Worm (Caenorhabditis elegans) whole organism, L4/young adult: ENCODE measurements around the gene ZK930.6.

Experiments used
- W03F9.2 ChIP-seq: fragments of 150-350 bp; optimal IDR thresholded peaks from 2 replicates; lab custom pipeline; 2014; ENCODE audit warnings: missing biosample characterization, missing genetic modification characterization
- dao-5 ChIP-seq: sonication (generic microtip); optimal IDR thresholded peaks from 2 replicates; lab custom pipeline; 2016; ENCODE audit warnings: missing genotype, missing genetic modification characterization, moderate library complexity, missing compliant biosample characterization
- him-1 ChIP-seq: sonication (generic microtip); optimal IDR thresholded peaks from 2 replicates; lab custom pipeline; 2016; ENCODE audit warnings: missing genotype, missing genetic modification reagents, missing genetic modification characterization, missing compliant biosample characterization

The ZK930.6 gene

ce11 chrII:11883648-11884047 lies at the start of gene ZK930.6:
Gene ZK930.6 (plus strand): TSS chrII:11883948.
- no peak for TF ChIP-seq dao-5
- TF ChIP-seq W03F9.2 (tag; lab: Kevin White, UChicago), result no peak
- TF ChIP-seq him-1 (tag; lab: Kevin White, UChicago), result no peak

DNA sequence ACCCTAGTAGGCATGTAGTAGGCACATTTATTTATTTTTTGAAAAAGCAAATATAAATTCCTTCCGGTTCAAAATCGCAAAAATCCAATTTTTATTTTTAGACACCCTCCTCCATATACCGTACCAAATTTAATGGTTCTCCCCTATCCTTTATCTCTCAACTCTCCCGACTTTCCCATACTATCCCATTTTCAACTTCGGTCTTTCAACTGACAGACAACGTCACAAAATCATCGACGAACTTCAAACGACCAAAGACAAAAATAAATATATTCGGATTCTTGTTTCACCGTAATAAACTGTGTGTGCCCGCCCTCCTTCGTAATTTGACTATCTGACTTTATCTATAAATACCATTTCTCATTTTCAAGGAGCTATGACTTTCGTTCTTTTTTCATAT lies 48.5 kb upstream of the ZK930.6 start, which contains the start of gene T27D12.6:
T27D12.6 (plus strand) TSS at position 301 of the 400 bp plus-strand sequence.
- TF ChIP-seq him-1 (tag; lab: Kevin White, UChicago) (no peak), W03F9.2 (tag; lab: Kevin White, UChicago) (no peak), dao-5 (no peak)

ce11 chrII:11836554-11837218 lies 47.1 kb upstream of the ZK930.6 start:
- TF ChIP-seq dao-5, result no peak
- no peak for TF ChIP-seq W03F9.2 (tag; lab: Kevin White, UChicago)
- TF ChIP-seq him-1 (tag; lab: Kevin White, UChicago), result no peak

DNA sequence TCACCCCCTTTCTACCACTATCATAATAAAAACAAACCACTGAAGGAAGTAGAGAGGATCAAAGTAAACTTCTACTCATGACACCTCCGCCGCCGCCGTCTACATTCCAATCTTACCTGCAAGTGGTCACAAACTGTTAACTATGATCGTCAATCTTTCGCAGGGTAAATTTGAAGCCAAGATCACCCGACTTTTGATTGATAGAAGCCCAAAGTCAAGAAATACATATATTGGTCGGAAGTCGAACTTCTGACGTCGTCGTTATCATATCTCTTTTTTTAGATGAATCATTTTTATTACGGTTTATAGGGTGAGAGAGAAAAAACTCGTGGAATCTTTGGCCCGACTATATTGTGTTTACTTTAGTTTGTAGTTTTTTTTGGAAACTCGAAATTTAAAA lies 45.4 kb upstream of the ZK930.6 start:
- no peak for TF ChIP-seq him-1 (tag; lab: Kevin White, UChicago)
- no peak for TF ChIP-seq W03F9.2 (tag; lab: Kevin White, UChicago)
- no peak for TF ChIP-seq dao-5

ce11 chrII:11839116-11839515 lies 44.6 kb upstream of the ZK930.6 start:
- no peak for TF ChIP-seq him-1 (tag; lab: Kevin White, UChicago)
- no peak for TF ChIP-seq W03F9.2 (tag; lab: Kevin White, UChicago)
- TF ChIP-seq dao-5, result no peak

DNA sequence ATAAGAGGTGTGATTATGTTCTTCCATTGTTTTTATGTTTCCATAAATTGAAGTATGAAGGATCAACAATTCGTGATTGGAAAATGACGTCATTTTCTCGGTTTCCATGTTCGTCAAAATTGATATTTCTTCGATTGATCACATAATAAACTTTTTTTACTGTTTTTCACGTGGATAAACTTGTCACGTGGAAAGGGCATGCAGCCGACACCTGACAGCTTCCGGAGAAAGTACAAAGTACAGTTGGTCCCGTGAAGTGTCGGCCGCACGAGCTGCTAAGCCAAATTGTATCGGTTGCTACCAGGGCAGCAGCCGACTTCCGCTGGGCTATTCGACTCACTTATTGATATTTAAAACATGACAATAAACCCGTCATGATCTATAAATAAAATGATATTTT lies 42.1 kb upstream of the ZK930.6 start:
- TF ChIP-seq him-1 (tag; lab: Kevin White, UChicago) (no peak), dao-5 (no peak), W03F9.2 (tag; lab: Kevin White, UChicago) (no peak)

DNA sequence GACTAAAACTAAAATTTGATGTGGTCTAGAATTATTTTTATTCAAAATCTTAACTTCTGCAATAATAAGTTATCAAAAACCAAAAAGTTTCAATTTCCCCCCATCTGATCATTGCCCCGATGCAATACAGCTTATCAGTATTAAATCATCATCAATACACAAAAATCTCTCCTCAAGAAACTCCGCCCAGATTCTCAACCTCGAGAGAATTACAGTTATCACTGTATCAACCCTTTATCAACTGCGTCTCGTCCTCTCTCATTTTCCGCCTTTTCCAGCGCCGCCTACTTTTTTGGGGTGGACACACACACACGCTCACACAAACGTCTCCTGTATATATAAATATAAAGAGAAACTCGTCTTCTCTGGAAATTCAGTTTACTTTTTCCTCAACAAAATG lies 41.4 kb upstream of the ZK930.6 start, which contains the start of gene T27D12.1:
T27D12.1 (plus strand) TSS at position 301 of the 400 bp plus-strand sequence.
- TF ChIP-seq him-1 (tag; lab: Kevin White, UChicago) (no peak), dao-5 (no peak), W03F9.2 (tag; lab: Kevin White, UChicago) (no peak)

ce11 chrII:11842766-11843165 lies 41.0 kb upstream of the ZK930.6 start:
- no peak for TF ChIP-seq him-1 (tag; lab: Kevin White, UChicago)
- no peak for TF ChIP-seq W03F9.2 (tag; lab: Kevin White, UChicago)
- TF ChIP-seq dao-5, result no peak

ce11 chrII:11843441-11843840 lies 40.3 kb upstream of the ZK930.6 start:
- TF ChIP-seq W03F9.2 (tag; lab: Kevin White, UChicago) (no peak), him-1 (tag; lab: Kevin White, UChicago) (no peak), dao-5 (no peak)

ce11 chrII:11844072-11844471 lies 39.7 kb upstream of the ZK930.6 start:
- TF ChIP-seq W03F9.2 (tag; lab: Kevin White, UChicago) (no peak), him-1 (tag; lab: Kevin White, UChicago) (no peak), dao-5 (no peak)

ce11 chrII:11844984-11845383 lies 38.8 kb upstream of the ZK930.6 start:
- TF ChIP-seq him-1 (tag; lab: Kevin White, UChicago), result no peak
- TF ChIP-seq W03F9.2 (tag; lab: Kevin White, UChicago), result no peak
- no peak for TF ChIP-seq dao-5

- no peak for TF ChIP-seq him-1 (tag; lab: Kevin White, UChicago)
- TF ChIP-seq dao-5, result no peak
- no peak for TF ChIP-seq W03F9.2 (tag; lab: Kevin White, UChicago)
Observed at ce11 chrII:11845954-11846353, 37.8 kb upstream of the ZK930.6 start.

ce11 chrII:11849572-11849971 lies 34.2 kb upstream of the ZK930.6 start:
- TF ChIP-seq him-1 (tag; lab: Kevin White, UChicago) (no peak), W03F9.2 (tag; lab: Kevin White, UChicago) (no peak), dao-5 (no peak)

DNA sequence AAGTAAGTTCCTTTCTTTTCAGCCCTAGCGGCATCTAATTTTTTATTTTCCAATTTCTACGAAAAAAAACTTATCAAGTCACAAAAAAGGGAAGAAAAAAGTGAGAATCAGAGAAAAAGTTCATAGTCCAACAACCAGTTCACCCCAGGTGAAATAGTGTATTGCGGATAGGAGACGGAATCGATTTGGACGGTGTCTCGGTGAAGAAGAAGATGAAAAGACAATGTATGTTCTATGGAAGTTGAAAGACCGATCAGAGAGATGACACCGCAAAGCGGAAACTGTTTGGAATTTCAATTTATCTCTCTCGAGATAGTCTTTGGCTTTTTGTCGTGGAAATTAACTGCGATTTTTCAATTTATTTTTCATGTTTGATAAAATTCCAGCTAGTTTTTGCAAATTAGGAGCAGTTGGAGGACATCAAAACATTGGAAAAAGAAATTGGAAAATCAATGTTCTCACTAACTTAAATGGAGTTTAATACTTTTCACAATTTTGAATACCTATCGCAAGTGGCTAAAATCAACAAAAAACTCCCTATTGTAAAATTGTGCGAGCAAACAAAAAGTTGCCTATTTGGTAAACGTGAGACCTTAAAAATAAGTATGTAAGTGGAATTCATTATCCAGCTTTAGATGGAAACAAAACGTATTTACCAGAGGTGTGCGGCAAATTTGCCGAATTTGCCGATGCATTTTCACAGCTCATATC lies 31.4 kb upstream of the ZK930.6 start:
- TF ChIP-seq W03F9.2 (tag; lab: Kevin White, UChicago) (no peak), dao-5 (no peak), him-1 (tag; lab: Kevin White, UChicago) (no peak)
